Worm (Caenorhabditis elegans): ENCODE data around the gene gst-39.

Gene gst-39

ce11 chrII:15165681-15166235, 6.0 kb downstream of the gst-39 start, which contains the start of gene gst-27:
TSS of gene gst-27 (minus strand) at chrII:15165731.
- TF ChIP-seq sem-2 (GFP tag; optimal IDR thresholded peaks at IDR 0.05) (peak; percentile 79), nhr-76 (tag; optimal IDR thresholded peaks at IDR 0.05) (no peak), ceh-43 (GFP tag; optimal IDR thresholded peaks at IDR 0.05) (peak; percentile 79), ham-2 (GFP tag; optimal IDR thresholded peaks at IDR 0.05) (peak; percentile 67), nhr-2 (tag; optimal IDR thresholded peaks at IDR 0.05) (no peak), ceh-83 (GFP tag; optimal IDR thresholded peaks at IDR 0.05) (peak; percentile 87), flh-1 (GFP tag; optimal IDR thresholded peaks at IDR 0.05) (peak; percentile 76), mls-2 (tag; optimal IDR thresholded peaks at IDR 0.05) (peak; percentile 92), ztf-11 (tag; optimal IDR thresholded peaks at IDR 0.05) (no peak), mep-1 (tag; optimal IDR thresholded peaks at IDR 0.05) (peak; percentile 51), cnd-1 (tag; optimal IDR thresholded peaks at IDR 0.05) (peak; percentile 92), unc-62 (GFP tag; optimal IDR thresholded peaks at IDR 0.05) (peak; percentile 42), lin-32 (GFP tag; optimal IDR thresholded peaks at IDR 0.05) (peak; percentile 90), M03D4.4 (tag; optimal IDR thresholded peaks at IDR 0.05) (peak; percentile 92), nhr-12 (tag; optimal IDR thresholded peaks at IDR 0.05) (peak; percentile 22), nhr-28 (tag; optimal IDR thresholded peaks at IDR 0.05) (peak; percentile 33), tbx-8 (GFP tag; optimal IDR thresholded peaks at IDR 0.05) (peak; percentile 85), lin-13 (tag; optimal IDR thresholded peaks at IDR 0.05) (peak; percentile 69), lsy-2 (tag; optimal IDR thresholded peaks at IDR 0.05) (peak; percentile 22), bed-3 (GFP tag; optimal IDR thresholded peaks at IDR 0.05) (peak; percentile 72), sptf-1 (tag; optimal IDR thresholded peaks at IDR 0.05) (peak; percentile 93), elt-3 (tag; optimal IDR thresholded peaks at IDR 0.05) (no peak), blmp-1 (tag; optimal IDR thresholded peaks at IDR 0.05) (no peak), zip-8 (tag; optimal IDR thresholded peaks at IDR 0.05) (no peak), unc-120 (tag; optimal IDR thresholded peaks at IDR 0.05; ENCODE audit: poor library complexity, severe bottlenecking) (peak; percentile 65), unc-39 (tag; optimal IDR thresholded peaks at IDR 0.05) (no peak), mab-5 (tag; optimal IDR thresholded peaks at IDR 0.05) (no peak), snpc-4 (tag; optimal IDR thresholded peaks at IDR 0.05) (no peak), elt-1 (tag; optimal IDR thresholded peaks at IDR 0.05; ENCODE audit: borderline replicate concordance, insufficient read depth) (peak; percentile 36), ces-1 (GFP tag; optimal IDR thresholded peaks at IDR 0.05) (no peak), pha-4 (tag; optimal IDR thresholded peaks at IDR 0.05) (peak; percentile 49), drap-1 (GFP tag; optimal IDR thresholded peaks at IDR 0.05) (peak; percentile 90), hlh-1 (tag; optimal IDR thresholded peaks at IDR 0.05) (peak; percentile 44), ceh-39 (tag; optimal IDR thresholded peaks at IDR 0.05) (no peak), nhr-237 (tag; optimal IDR thresholded peaks at IDR 0.05) (no peak)

ce11 chrII:15164453-15164852, 7.3 kb downstream of the gst-39 start, which contains the start of gene gst-26:
TSS of gene gst-26 (minus strand) at chrII:15164553.
- no peak for TF ChIP-seq mep-1 (tag; optimal IDR thresholded peaks at IDR 0.05)
- no peak for TF ChIP-seq ceh-43 (GFP tag; optimal IDR thresholded peaks at IDR 0.05)
- no peak for TF ChIP-seq lsy-2 (tag; optimal IDR thresholded peaks at IDR 0.05)
- no peak for TF ChIP-seq ceh-83 (GFP tag; optimal IDR thresholded peaks at IDR 0.05)
- TF ChIP-seq sem-2 (GFP tag; optimal IDR thresholded peaks at IDR 0.05) = no peak
- no peak for TF ChIP-seq nhr-28 (tag; optimal IDR thresholded peaks at IDR 0.05)
- no peak for TF ChIP-seq unc-39 (tag; optimal IDR thresholded peaks at IDR 0.05)
- no peak for TF ChIP-seq flh-1 (GFP tag; optimal IDR thresholded peaks at IDR 0.05)
- TF ChIP-seq lin-32 (GFP tag; optimal IDR thresholded peaks at IDR 0.05) = no peak
- no peak for TF ChIP-seq tbx-8 (GFP tag; optimal IDR thresholded peaks at IDR 0.05)
- TF ChIP-seq elt-3 (tag; optimal IDR thresholded peaks at IDR 0.05) = no peak
- TF ChIP-seq ces-1 (GFP tag; optimal IDR thresholded peaks at IDR 0.05) = no peak
- no peak for TF ChIP-seq cnd-1 (tag; optimal IDR thresholded peaks at IDR 0.05)
- TF ChIP-seq unc-62 (GFP tag; optimal IDR thresholded peaks at IDR 0.05) = no peak

ce11 chrII:15158364-15158763, 13.4 kb downstream of the gst-39 start:
- TF ChIP-seq unc-120 (tag; optimal IDR thresholded peaks at IDR 0.05; ENCODE audit: poor library complexity, severe bottlenecking) = no peak

- TF ChIP-seq lin-32 (GFP tag; optimal IDR thresholded peaks at IDR 0.05) = no peak
- no peak for TF ChIP-seq ham-2 (GFP tag; optimal IDR thresholded peaks at IDR 0.05)
- TF ChIP-seq M03D4.4 (tag; optimal IDR thresholded peaks at IDR 0.05) = no peak
- no peak for TF ChIP-seq mab-5 (tag; optimal IDR thresholded peaks at IDR 0.05)
- no peak for TF ChIP-seq ceh-43 (GFP tag; optimal IDR thresholded peaks at IDR 0.05)
- TF ChIP-seq blmp-1 (tag; optimal IDR thresholded peaks at IDR 0.05) = no peak
- TF ChIP-seq flh-1 (GFP tag; optimal IDR thresholded peaks at IDR 0.05) = no peak
- TF ChIP-seq ztf-11 (tag; optimal IDR thresholded peaks at IDR 0.05) = no peak
- no peak for TF ChIP-seq sem-2 (GFP tag; optimal IDR thresholded peaks at IDR 0.05)
- no peak for TF ChIP-seq sptf-1 (tag; optimal IDR thresholded peaks at IDR 0.05)
- no peak for TF ChIP-seq mls-2 (tag; optimal IDR thresholded peaks at IDR 0.05)
- no peak for TF ChIP-seq zip-8 (tag; optimal IDR thresholded peaks at IDR 0.05)
- TF ChIP-seq cnd-1 (tag; optimal IDR thresholded peaks at IDR 0.05) = no peak
- no peak for TF ChIP-seq hlh-1 (tag; optimal IDR thresholded peaks at IDR 0.05)
- TF ChIP-seq nhr-76 (tag; optimal IDR thresholded peaks at IDR 0.05) = no peak
Observed at ce11 chrII:15157880-15158279, 13.8 kb downstream of the gst-39 start, which contains the start of gene ptr-20. TSS of gene ptr-20 (plus strand) at chrII:15158180.

Data from whole organism, mixed stage, embryonic.